Worm (Caenorhabditis elegans): ENCODE results near the gene clp-1.

clp-1 gene

DNA sequence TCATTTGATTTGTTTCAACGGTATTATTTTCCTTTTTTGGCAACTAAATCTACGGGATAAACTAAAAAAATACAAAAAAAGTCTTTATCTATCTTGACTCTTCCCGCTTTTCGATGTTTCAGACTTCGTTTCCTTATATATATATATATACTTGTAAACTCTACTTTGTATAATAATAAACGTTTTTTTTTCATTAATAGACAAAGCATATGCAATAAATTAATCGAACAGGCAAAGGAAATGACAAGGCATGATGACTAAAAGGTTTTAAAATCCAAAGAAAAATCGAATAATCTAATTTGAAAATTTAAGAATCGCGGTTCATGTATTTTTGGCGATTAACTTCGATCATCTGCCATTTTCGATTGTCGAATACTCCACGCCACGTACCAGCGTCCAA, 33.8 kb downstream of the clp-1 start:
- TF ChIP-seq odd-2 (tag; optimal IDR thresholded peaks at IDR 0.05) = no peak

DNA sequence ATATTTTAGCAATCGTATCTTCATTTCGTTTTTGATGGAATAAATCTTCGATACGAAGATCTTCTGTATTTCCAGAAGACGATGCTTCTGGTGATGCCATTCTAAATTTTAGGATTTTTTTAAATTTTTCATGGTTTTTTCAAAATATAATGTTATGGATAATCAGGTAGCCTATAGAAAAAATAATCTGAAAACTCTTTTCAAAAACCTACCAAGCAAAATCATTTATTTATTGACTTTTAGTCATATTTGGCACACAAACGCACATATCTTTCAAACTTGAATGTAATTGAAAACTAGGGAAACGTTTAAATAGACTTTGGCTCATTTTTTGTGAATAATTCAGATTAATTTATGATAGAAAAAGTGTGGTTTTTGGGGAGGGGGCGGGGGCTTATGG, 36.7 kb downstream of the clp-1 start, which contains the start of gene F44B9.5:
Gene F44B9.5, minus strand, starts transcription at position 101 of the 400 bp plus-strand sequence.
- TF ChIP-seq hlh-30 (tag; optimal IDR thresholded peaks at IDR 0.05; ENCODE audit: insufficient read depth) = no peak
- TF ChIP-seq ceh-24 (tag; optimal IDR thresholded peaks at IDR 0.05) = no peak
- no peak for TF ChIP-seq hlh-8 (tag; optimal IDR thresholded peaks at IDR 0.05)
- TF ChIP-seq sdc-2 (tag; optimal IDR thresholded peaks at IDR 0.05) = no peak
- TF ChIP-seq nhr-232 (tag; optimal IDR thresholded peaks at IDR 0.05) = no peak
- no peak for TF ChIP-seq nhr-11 (tag; optimal IDR thresholded peaks at IDR 0.05)
- no peak for TF ChIP-seq pat-9 (tag; optimal IDR thresholded peaks at IDR 0.05)
- TF ChIP-seq fax-1 (tag; optimal IDR thresholded peaks at IDR 0.05) = no peak
- no peak for TF ChIP-seq eyg-1 (tag; optimal IDR thresholded peaks at IDR 0.05)
- TF ChIP-seq dmd-4 (tag; optimal IDR thresholded peaks at IDR 0.05; ENCODE audit: borderline replicate concordance) = no peak
- no peak for TF ChIP-seq unc-86 (tag; optimal IDR thresholded peaks at IDR 0.05)
- TF ChIP-seq pag-3 (tag; optimal IDR thresholded peaks at IDR 0.05; ENCODE audit: borderline replicate concordance) = no peak
- no peak for TF ChIP-seq ttx-3 (tag; optimal IDR thresholded peaks at IDR 0.05)
- no peak for TF ChIP-seq fkh-6 (tag; optimal IDR thresholded peaks at IDR 0.05)
- TF ChIP-seq dve-1 (tag; optimal IDR thresholded peaks at IDR 0.05) = no peak
- TF ChIP-seq madf-2 (tag; optimal IDR thresholded peaks at IDR 0.05) = no peak
- TF ChIP-seq pha-4 (tag; optimal IDR thresholded peaks at IDR 0.05) = no peak
- TF ChIP-seq pros-1 (tag; optimal IDR thresholded peaks at IDR 0.05) = no peak

DNA sequence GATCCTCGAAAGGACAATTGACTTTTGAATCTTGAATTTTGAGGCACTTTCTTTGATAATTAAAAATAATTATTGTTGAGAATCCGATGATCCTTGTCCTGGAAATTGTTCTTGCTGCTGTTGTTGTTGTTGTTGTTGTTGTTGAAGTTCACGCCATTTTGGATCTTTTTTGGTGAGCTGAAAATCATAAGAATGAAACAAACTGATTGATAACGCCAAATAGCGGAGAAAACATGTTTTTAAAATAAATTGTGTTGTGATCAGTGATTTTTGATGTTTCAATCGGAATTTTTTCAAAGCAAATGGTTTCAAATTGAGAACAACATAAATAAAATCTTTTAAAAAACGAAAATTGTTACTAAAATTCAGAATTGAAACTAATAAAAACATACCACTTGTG, 37.3 kb downstream of the clp-1 start:
- TF ChIP-seq eyg-1 (tag; optimal IDR thresholded peaks at IDR 0.05) (no peak), dve-1 (tag; optimal IDR thresholded peaks at IDR 0.05) (no peak), hlh-6 (tag; optimal IDR thresholded peaks at IDR 0.05) (no peak), unc-42 (tag; optimal IDR thresholded peaks at IDR 0.05) (no peak), ceh-18 (tag; optimal IDR thresholded peaks at IDR 0.05) (no peak), ttx-3 (tag; optimal IDR thresholded peaks at IDR 0.05) (no peak), pha-2 (tag; optimal IDR thresholded peaks at IDR 0.05) (no peak), ceh-24 (tag; optimal IDR thresholded peaks at IDR 0.05) (no peak), K02D7.2 (tag; optimal IDR thresholded peaks at IDR 0.05) (no peak), ceh-9 (tag; optimal IDR thresholded peaks at IDR 0.05) (no peak), C08G9.2 (tag; optimal IDR thresholded peaks at IDR 0.05) (no peak), F13H6.1 (tag; optimal IDR thresholded peaks at IDR 0.05) (no peak), pag-3 (tag; optimal IDR thresholded peaks at IDR 0.05; ENCODE audit: borderline replicate concordance) (no peak), nhr-11 (tag; optimal IDR thresholded peaks at IDR 0.05) (no peak), madf-2 (tag; optimal IDR thresholded peaks at IDR 0.05) (no peak), ceh-48 (tag; optimal IDR thresholded peaks at IDR 0.05) (no peak)

DNA sequence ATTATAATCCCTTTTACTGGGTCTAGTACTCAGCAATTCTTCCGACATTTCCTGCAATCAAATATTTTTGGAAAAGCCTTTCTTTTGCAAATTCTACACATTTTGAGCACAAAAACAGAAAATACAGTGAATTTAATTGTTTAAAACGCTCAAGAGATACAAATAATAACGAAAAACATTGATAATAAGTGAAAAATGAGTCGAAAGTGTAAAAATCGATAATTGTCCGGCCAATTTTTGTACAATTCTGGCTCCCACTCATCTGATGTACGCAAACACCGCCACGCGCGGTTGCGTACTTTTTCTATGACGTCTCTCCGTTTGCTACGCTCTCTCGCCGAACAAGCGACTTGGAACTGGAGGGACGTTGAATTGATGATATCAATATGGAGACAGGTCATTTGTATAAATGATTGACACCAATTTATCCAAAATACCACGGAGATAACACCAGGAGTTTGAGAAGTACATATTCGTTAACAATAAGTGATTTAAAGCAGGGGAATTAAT, 41.1 kb downstream of the clp-1 start, which contains the start of gene lin-36:
Gene lin-36, minus strand, starts transcription at position 51 of the 510 bp plus-strand sequence.
- peak; percentile 98 for TF ChIP-seq ceh-48 (tag; optimal IDR thresholded peaks at IDR 0.05)
- no peak for TF ChIP-seq pha-2 (tag; optimal IDR thresholded peaks at IDR 0.05)
- no peak for TF ChIP-seq ets-4 (tag; optimal IDR thresholded peaks at IDR 0.05)
- TF ChIP-seq ceh-24 (tag; optimal IDR thresholded peaks at IDR 0.05) = no peak
- TF ChIP-seq eyg-1 (tag; optimal IDR thresholded peaks at IDR 0.05) = no peak
- peak; percentile 73 for TF ChIP-seq nfya-1 (tag; optimal IDR thresholded peaks at IDR 0.05)
- peak; percentile 64 for TF ChIP-seq ceh-31 (tag; optimal IDR thresholded peaks at IDR 0.05)
- TF ChIP-seq che-1 (tag; optimal IDR thresholded peaks at IDR 0.05) = no peak
- TF ChIP-seq ztf-16 (tag; optimal IDR thresholded peaks at IDR 0.05) = no peak
- TF ChIP-seq ceh-18 (tag; optimal IDR thresholded peaks at IDR 0.05) = peak; percentile 46
- peak; percentile 82 for TF ChIP-seq tbx-2 (tag; optimal IDR thresholded peaks at IDR 0.05)
- peak; percentile 49 for TF ChIP-seq elt-2 (tag; optimal IDR thresholded peaks at IDR 0.05)
- peak; percentile 98 for TF ChIP-seq unc-55 (GFP tag; optimal IDR thresholded peaks at IDR 0.05)
- TF ChIP-seq ref-2 (tag; optimal IDR thresholded peaks at IDR 0.05) = peak; percentile 44
- no peak for TF ChIP-seq unc-3 (GFP tag; conservative IDR thresholded peaks at IDR 0.05)
- TF ChIP-seq unc-3 (tag; optimal IDR thresholded peaks at IDR 0.05) = peak; percentile 25
- TF ChIP-seq elt-4 (tag; optimal IDR thresholded peaks at IDR 0.05) = no peak
- peak; percentile 41 for TF ChIP-seq ceh-30 (tag; optimal IDR thresholded peaks at IDR 0.05)
- TF ChIP-seq ceh-19 (GFP tag; optimal IDR thresholded peaks at IDR 0.05) = no peak
- TF ChIP-seq pax-1 (tag; optimal IDR thresholded peaks at IDR 0.05) = peak; percentile 41
- TF ChIP-seq hlh-15 (tag; optimal IDR thresholded peaks at IDR 0.05) = no peak
- TF ChIP-seq K09A11.1 (tag; optimal IDR thresholded peaks at IDR 0.05; ENCODE audit: insufficient read depth) = peak; percentile 30
- no peak for TF ChIP-seq nhr-232 (tag; optimal IDR thresholded peaks at IDR 0.05)
- no peak for TF ChIP-seq pros-1 (tag; optimal IDR thresholded peaks at IDR 0.05)
- TF ChIP-seq ceh-14 (tag; optimal IDR thresholded peaks at IDR 0.05) = peak; percentile 23
- TF ChIP-seq gmeb-2 (tag; optimal IDR thresholded peaks at IDR 0.05) = no peak
- TF ChIP-seq hlh-30 (tag; optimal IDR thresholded peaks at IDR 0.05; ENCODE audit: insufficient read depth) = peak; percentile 79
